Fruit fly (Drosophila melanogaster): ENCODE results near the gene CG5039.

- TF ChIP-seq CrebA (GFP tag; optimal IDR thresholded peaks at IDR 0.05; ENCODE audit: borderline replicate concordance) = no peak
- peak; percentile 4 for TF ChIP-seq fru (GFP tag; optimal IDR thresholded peaks at IDR 0.05)
- no peak for TF ChIP-seq brk (GFP tag; optimal IDR thresholded peaks at IDR 0.05)
- TF ChIP-seq lola (GFP tag; optimal IDR thresholded peaks at IDR 0.05) = no peak
These were observed 26.3 kb upstream of the CG5039 start for dm6 chr3R:25652066-25652720.

Data from whole organism, wandering third instar larva.